Worm (Caenorhabditis elegans) whole organism, L4 larva: ENCODE measurements around the gene gem-1.
A peak's percentile ranks its signal among the peaks of the same experiment; 100 is the strongest.

Experiments used
- F26F4.8 ChIP-seq: fragments of 200-800 bp; sonication (Bioruptor generic); conservative IDR thresholded peaks from 2 replicates; pipeline ENCODE4 v1.3.6; 2022; ENCODE audit warnings: missing genetic modification characterization, missing compliant biosample characterization
- F37D6.2 ChIP-seq: sonication (generic microtip); optimal IDR thresholded peaks from 2 replicates; lab custom pipeline; 2016; ENCODE audit warnings: mild to moderate bottlenecking, missing genetic modification characterization, missing compliant biosample characterization
- F49E8.2 ChIP-seq: sonication (generic microtip); optimal IDR thresholded peaks from 2 replicates; lab custom pipeline; 2016; ENCODE audit warnings: missing compliant biosample characterization, mild to moderate bottlenecking, missing genetic modification characterization, borderline replicate concordance
- T20F7.1 ChIP-seq: fragments of 200-800 bp; sonication (Bioruptor generic); optimal IDR thresholded peaks from 2 replicates; lab custom pipeline; 2018; ENCODE audit warnings: mild to moderate bottlenecking, missing genetic modification characterization, missing compliant biosample characterization
- Y5F2A.4 ChIP-seq: fragments of 200-800 bp; sonication (Bioruptor generic); optimal IDR thresholded peaks from 2 replicates; lab custom pipeline; 2018; ENCODE audit warnings: mild to moderate bottlenecking, missing genetic modification characterization, missing compliant biosample characterization
- aly-2 ChIP-seq: sonication (generic microtip); optimal IDR thresholded peaks from 2 replicates; lab custom pipeline; 2018; ENCODE audit warnings: missing biosample characterization, missing genetic modification characterization
- arid-1 ChIP-seq: fragments of 200-800 bp; sonication (Bioruptor generic); conservative IDR thresholded peaks from 2 replicates; pipeline ENCODE4 v1.3.6; 2022; ENCODE audit warnings: missing genetic modification reagents, missing genetic modification characterization, missing compliant biosample characterization
- ceh-44 ChIP-seq: fragments of 200-800 bp; sonication (Bioruptor generic); IDR thresholded peaks from 2 replicates; pipeline ENCODE4 v1.3.6; 2022; ENCODE audit warnings: missing genetic modification reagents, missing genetic modification characterization, missing compliant biosample characterization
- ceh-62 ChIP-seq: sonication (generic microtip); optimal IDR thresholded peaks from 2 replicates; lab custom pipeline; 2017; ENCODE audit warnings: missing biosample characterization, missing genetic modification characterization
- daf-19 ChIP-seq: fragments of 200-800 bp; sonication (Bioruptor generic); conservative IDR thresholded peaks from 2 replicates; pipeline ENCODE4 v1.3.6; 2022; ENCODE audit warnings: missing genetic modification characterization, missing compliant biosample characterization
- daf-8 ChIP-seq: fragments of 200-800 bp; sonication (Bioruptor generic); IDR thresholded peaks from 2 replicates; pipeline ENCODE4 v1.3.6; 2022; ENCODE audit warnings: missing genetic modification characterization, missing compliant biosample characterization
- dmd-6 ChIP-seq: fragments of 200-800 bp; sonication (Bioruptor generic); IDR thresholded peaks from 2 replicates; pipeline ENCODE4 v1.3.6; 2022; ENCODE audit warnings: missing genetic modification reagents, missing genetic modification characterization, missing compliant biosample characterization
- dmd-8 ChIP-seq: fragments of 200-800 bp; sonication (Bioruptor generic); IDR thresholded peaks from 2 replicates; pipeline ENCODE4 v1.3.6; 2022; ENCODE audit warnings: missing genetic modification characterization, missing compliant biosample characterization
- dmd-9 ChIP-seq: fragments of 200-800 bp; sonication (Bioruptor generic); IDR thresholded peaks from 2 replicates; pipeline ENCODE4 v1.3.6; 2022; ENCODE audit warnings: missing genetic modification reagents, missing genetic modification characterization, missing compliant biosample characterization
- dpl-1 ChIP-seq: fragments of 150-350 bp; optimal IDR thresholded peaks from 2 replicates; lab custom pipeline; 2014; ENCODE audit warnings: missing biosample characterization, missing genetic modification reagents, missing genetic modification characterization
- duxl-1 ChIP-seq: sonication (generic microtip); optimal IDR thresholded peaks from 2 replicates; lab custom pipeline; 2016; ENCODE audit warnings: mild to moderate bottlenecking, missing genetic modification characterization, moderate library complexity, missing compliant biosample characterization; ENCODE audit not compliant: poor library complexity
- egl-27 ChIP-seq: sonication (generic microtip); optimal IDR thresholded peaks from 3 replicates; lab custom pipeline; 2017; ENCODE audit warnings: missing biosample characterization, missing genetic modification reagents, missing genetic modification characterization
- fkh-10 ChIP-seq: fragments of 150-350 bp; optimal IDR thresholded peaks from 2 replicates; lab custom pipeline; 2014; ENCODE audit warnings: missing biosample characterization, missing genetic modification reagents, missing genetic modification characterization
- hlh-30 ChIP-seq: sonication (generic microtip); optimal IDR thresholded peaks from 2 replicates; lab custom pipeline; 2017; ENCODE audit warnings: antibody characterized with exemption, mild to moderate bottlenecking, missing genetic modification characterization, missing compliant biosample characterization; ENCODE audit not compliant: insufficient read depth
- lim-7 ChIP-seq: fragments of 200-800 bp; sonication (Bioruptor generic); IDR thresholded peaks from 2 replicates; pipeline ENCODE4 v1.3.6; 2022; ENCODE audit warnings: missing genetic modification characterization, missing compliant biosample characterization
- lin-38 ChIP-seq: fragments of 200-800 bp; sonication (Bioruptor generic); IDR thresholded peaks from 2 replicates; pipeline ENCODE4 v1.3.6; 2022; ENCODE audit warnings: missing genetic modification reagents, missing genetic modification characterization, missing compliant biosample characterization
- lin-39 ChIP-seq: fragments of 150-350 bp; optimal IDR thresholded peaks from 2 replicates; lab custom pipeline; 2014; ENCODE audit warnings: missing biosample characterization, missing genetic modification reagents, missing genetic modification characterization
- lsy-2 ChIP-seq, 2 experiments: fragments of 150-350 bp in 1 of 2; sonication (generic microtip) in 1 of 2; optimal IDR thresholded peaks; 2 replicates each; lab custom pipeline; 2014 to 2017; ENCODE audit warnings: missing biosample characterization in 2 of 2, missing genetic modification characterization in 2 of 2
- madf-5 ChIP-seq, 2 experiments: fragments of 200-800 bp; sonication (Bioruptor generic); IDR thresholded peaks; 2 replicates each; pipeline ENCODE4 v1.3.6; 2022; ENCODE audit warnings: missing compliant biosample characterization in 2 of 2, missing genetic modification characterization in 2 of 2
- mep-1 ChIP-seq: fragments of 150-350 bp; sonication (generic microtip); optimal IDR thresholded peaks from 3 replicates; lab custom pipeline; 2014; ENCODE audit warnings: missing biosample characterization, missing genetic modification characterization
- mes-2 ChIP-seq: sonication (generic microtip); optimal IDR thresholded peaks from 2 replicates; lab custom pipeline; 2016; ENCODE audit warnings: missing genotype, mild to moderate bottlenecking, missing genetic modification characterization, missing compliant biosample characterization; ENCODE audit not compliant: poor library complexity, severe bottlenecking
- mxl-3 ChIP-seq: fragments of 200-800 bp; sonication (Bioruptor generic); optimal IDR thresholded peaks from 2 replicates; lab custom pipeline; 2018; ENCODE audit warnings: mild to moderate bottlenecking, missing genetic modification characterization, missing compliant biosample characterization
- nhr-10 ChIP-seq: fragments of 150-350 bp; optimal IDR thresholded peaks from 2 replicates; lab custom pipeline; 2014; ENCODE audit warnings: missing biosample characterization, missing genetic modification characterization
- nhr-237 ChIP-seq: sonication (generic microtip); optimal IDR thresholded peaks from 2 replicates; lab custom pipeline; 2017; ENCODE audit warnings: missing biosample characterization, missing genetic modification characterization
- nhr-28 ChIP-seq: fragments of 150-350 bp; optimal IDR thresholded peaks from 2 replicates; lab custom pipeline; 2014; ENCODE audit warnings: missing biosample characterization, missing genetic modification characterization
- nhr-42 ChIP-seq: fragments of 200-800 bp; sonication (Bioruptor generic); IDR thresholded peaks from 2 replicates; pipeline ENCODE4 v1.3.6; 2022; ENCODE audit warnings: missing genetic modification characterization, missing compliant biosample characterization
- nhr-48 ChIP-seq: sonication (generic microtip); optimal IDR thresholded peaks from 2 replicates; lab custom pipeline; 2016; ENCODE audit warnings: mild to moderate bottlenecking, missing genetic modification characterization, missing compliant biosample characterization
- nhr-6 ChIP-seq: fragments of 150-350 bp; optimal IDR thresholded peaks from 2 replicates; lab custom pipeline; 2014; ENCODE audit warnings: missing biosample characterization, missing genetic modification characterization
- pha-4 ChIP-seq, 2 experiments: fragments of 150-350 bp in 1 of 2; fragments of 200-800 bp in 1 of 2; sonication (Bioruptor generic) in 1 of 2; IDR thresholded peaks in 1 of 2; optimal IDR thresholded peaks in 1 of 2; 2 replicates each; pipeline versions ENCODE4 v1.3.6 to Lab custom; 2014 to 2022; ENCODE audit warnings: missing genetic modification characterization in 2 of 2, missing genetic modification reagents in 2 of 2, missing biosample characterization in 1 of 2, missing compliant biosample characterization in 1 of 2
- rbr-2 ChIP-seq: sonication (generic microtip); optimal IDR thresholded peaks from 2 replicates; lab custom pipeline; 2016; ENCODE audit warnings: missing genotype, missing genetic modification characterization, missing compliant biosample characterization
- saeg-2 ChIP-seq: fragments of 200-800 bp; sonication (Bioruptor generic); IDR thresholded peaks from 2 replicates; pipeline ENCODE4 v1.3.6; 2022; ENCODE audit warnings: missing genetic modification reagents, missing genetic modification characterization, missing compliant biosample characterization
- set-16 ChIP-seq: fragments of 200-800 bp; sonication (Bioruptor generic); IDR thresholded peaks from 2 replicates; pipeline ENCODE4 v1.3.6; 2022; ENCODE audit warnings: missing genetic modification reagents, missing genetic modification characterization, missing compliant biosample characterization
- snpc-1.2 ChIP-seq: fragments of 200-800 bp; sonication (Bioruptor generic); IDR thresholded peaks from 2 replicates; pipeline ENCODE4 v1.3.6; 2022; ENCODE audit warnings: missing genetic modification reagents, missing genetic modification characterization, missing compliant biosample characterization
- snpc-4 ChIP-seq: fragments of 150-350 bp; optimal IDR thresholded peaks from 2 replicates; lab custom pipeline; 2014; ENCODE audit warnings: missing biosample characterization, missing genetic modification characterization
- spr-1 ChIP-seq: sonication (generic microtip); optimal IDR thresholded peaks from 2 replicates; lab custom pipeline; 2016; ENCODE audit warnings: mild to moderate bottlenecking, missing genetic modification characterization, missing compliant biosample characterization
- spr-3 ChIP-seq: fragments of 200-800 bp; sonication (Bioruptor generic); optimal IDR thresholded peaks from 2 replicates; lab custom pipeline; 2018; ENCODE audit warnings: mild to moderate bottlenecking, missing genetic modification characterization, missing compliant biosample characterization
- tag-97 ChIP-seq: fragments of 200-800 bp; sonication (Bioruptor generic); IDR thresholded peaks from 2 replicates; pipeline ENCODE4 v1.3.6; 2022; ENCODE audit warnings: missing genetic modification characterization, missing compliant biosample characterization
- tra-1 ChIP-seq: fragments of 200-800 bp; sonication (Bioruptor generic); IDR thresholded peaks from 2 replicates; pipeline ENCODE4 v1.3.6; 2022; ENCODE audit warnings: missing genetic modification reagents, missing genetic modification characterization, missing compliant biosample characterization
- zfp-2 ChIP-seq: sonication (generic microtip); optimal IDR thresholded peaks from 2 replicates; lab custom pipeline; 2016; ENCODE audit warnings: mild to moderate bottlenecking, missing genetic modification characterization, missing compliant biosample characterization
- zfp-3 ChIP-seq: fragments of 200-800 bp; sonication (Bioruptor generic); conservative IDR thresholded peaks from 2 replicates; pipeline ENCODE4 v1.3.6; 2022; ENCODE audit warnings: missing genetic modification reagents, missing genetic modification characterization, missing compliant biosample characterization
- zip-11 ChIP-seq: fragments of 200-800 bp; sonication (Bioruptor generic); IDR thresholded peaks from 2 replicates; pipeline ENCODE4 v1.3.6; 2022; ENCODE audit warnings: missing genetic modification characterization, missing compliant biosample characterization
- zip-2 ChIP-seq: fragments of 150-350 bp; optimal IDR thresholded peaks from 2 replicates; lab custom pipeline; 2014; ENCODE audit warnings: missing biosample characterization, missing genetic modification characterization
- ztf-11 ChIP-seq: fragments of 150-350 bp; optimal IDR thresholded peaks from 2 replicates; lab custom pipeline; 2014; ENCODE audit warnings: missing biosample characterization, missing genetic modification characterization

Gene gem-1

ce11 chrX:13354672-13355407 lies 22.0 kb downstream of the gem-1 start (continued):
- no peak for TF ChIP-seq nhr-42
- TF ChIP-seq ceh-44 (GFP tag; lab: Robert Waterston, UW), result no peak
- TF ChIP-seq mes-2 (tag; lab: Kevin White, UChicago), result peak; percentile 23
- no peak for TF ChIP-seq zfp-2 (tag; lab: Kevin White, UChicago)
- no peak for TF ChIP-seq set-16
- TF ChIP-seq rbr-2 (tag; lab: Kevin White, UChicago), result no peak
- peak; percentile 32; the same call in 1 of the 2 replicates for TF ChIP-seq tra-1 (GFP tag; lab: Robert Waterston, UW)
- no peak for TF ChIP-seq zip-11 (GFP tag; lab: Robert Waterston, UW)
- TF ChIP-seq duxl-1 (tag; lab: Kevin White, UChicago), result no peak
- no peak for TF ChIP-seq aly-2 (tag; lab: Kevin White, UChicago)
- TF ChIP-seq spr-3 (GFP tag; lab: Kevin White, UChicago), result no peak
- no peak for TF ChIP-seq dpl-1
- TF ChIP-seq daf-19 (GFP tag; lab: Robert Waterston, UW), result no peak
- no peak for TF ChIP-seq Y5F2A.4

- TF ChIP-seq ceh-44 (GFP tag; lab: Robert Waterston, UW), result no peak
- no peak for TF ChIP-seq tag-97 (GFP tag; lab: Robert Waterston, UW)
- TF ChIP-seq dmd-8 (GFP tag; lab: Robert Waterston, UW), result no peak
- TF ChIP-seq lsy-2 (tag; optimal IDR thresholded peaks at IDR 0.05; lab: Kevin White, UChicago), result peak; percentile 54 to 71
- no peak for TF ChIP-seq aly-2 (tag; lab: Kevin White, UChicago)
- no peak for TF ChIP-seq dmd-9
- TF ChIP-seq snpc-4 (tag; lab: Kevin White, UChicago), result no peak
- no peak for TF ChIP-seq zip-2 (tag; lab: Kevin White, UChicago)
- no peak for TF ChIP-seq arid-1 (GFP tag; lab: Robert Waterston, UW)
- peak; percentile 96 for TF ChIP-seq nhr-48
- TF ChIP-seq Y5F2A.4, result no peak
- no peak for TF ChIP-seq lin-38 (GFP tag; lab: Robert Waterston, UW)
- TF ChIP-seq dmd-6 (GFP tag; lab: Robert Waterston, UW), result peak; percentile 97
- no peak for TF ChIP-seq fkh-10
- TF ChIP-seq ceh-62 (tag; lab: Kevin White, UChicago), result no peak
- no peak for TF ChIP-seq zfp-3 (GFP tag; lab: Robert Waterston, UW)
- peak; percentile 94 for TF ChIP-seq hlh-30
- TF ChIP-seq egl-27 (tag; lab: Kevin White, UChicago), result no peak
- peak; percentile 80 for TF ChIP-seq nhr-10 (tag; lab: Kevin White, UChicago)
- TF ChIP-seq set-16, result no peak
- no peak for TF ChIP-seq F26F4.8
- TF ChIP-seq F49E8.2 (tag; lab: Kevin White, UChicago), result no peak
- TF ChIP-seq tra-1 (GFP tag; lab: Robert Waterston, UW), result peak; percentile 63; the same call in 1 of the 2 replicates
- no peak for TF ChIP-seq F37D6.2 (tag; lab: Kevin White, UChicago)
- TF ChIP-seq lin-39 (tag; lab: Kevin White, UChicago), result no peak
- 0 out of 2 replicates have a peak, but pooled peaks have one; percentile 28 for TF ChIP-seq saeg-2 (GFP tag; lab: Robert Waterston, UW)
- peak; percentile 86 for TF ChIP-seq mep-1 (tag; lab: Kevin White, UChicago)
- TF ChIP-seq snpc-1.2 (GFP tag; lab: Robert Waterston, UW), result no peak
- TF ChIP-seq T20F7.1 (GFP tag; lab: Kevin White, UChicago), result no peak
- TF ChIP-seq spr-1 (tag; lab: Kevin White, UChicago), result no peak
- peak; percentile 92 for TF ChIP-seq nhr-28 (tag; lab: Kevin White, UChicago)
- no peak for TF ChIP-seq daf-8
- peak; percentile 55 for TF ChIP-seq nhr-6 (tag; lab: Kevin White, UChicago)
- no peak for TF ChIP-seq ztf-11 (tag; lab: Kevin White, UChicago)
- TF ChIP-seq nhr-237 (tag; lab: Kevin White, UChicago), result no peak
- no peak for TF ChIP-seq pha-4 (GFP tag; IDR thresholded peaks at IDR 0.05; lab: Robert Waterston, UW)
- TF ChIP-seq pha-4 (tag; optimal IDR thresholded peaks at IDR 0.05; lab: Kevin White, UChicago), result peak; percentile 20
- TF ChIP-seq spr-3 (GFP tag; lab: Kevin White, UChicago), result no peak
- TF ChIP-seq lim-7, result no peak
- TF ChIP-seq mxl-3 (GFP tag; lab: Kevin White, UChicago), result peak; percentile 98
- no peak for TF ChIP-seq madf-5 (GFP tag; IDR thresholded peaks at IDR 0.05; lab: Robert Waterston, UW)
Measured at ce11 chrX:13353530-13353929, 23.3 kb downstream of the gem-1 start.
